Worm (Caenorhabditis elegans): ENCODE results near the gene mec-10.

The mec-10 gene

DNA sequence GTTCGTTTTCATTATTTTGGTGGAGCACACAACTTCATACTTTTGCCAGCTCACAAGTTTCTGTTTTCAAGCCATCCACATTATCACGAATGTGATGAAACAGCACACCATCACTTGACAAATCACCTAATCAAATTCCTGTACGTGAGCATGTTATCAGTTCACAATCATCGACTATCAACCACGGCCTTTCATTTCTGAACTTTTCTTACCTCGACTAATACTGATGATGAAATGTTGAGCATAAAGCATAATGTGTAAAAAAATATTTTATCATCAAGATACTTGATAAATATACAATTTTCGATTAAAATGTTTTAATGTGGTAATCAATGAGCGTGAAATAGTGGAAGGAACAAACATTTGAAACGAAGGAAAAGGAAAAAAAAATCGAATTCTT, 3.4 kb upstream of the mec-10 start:
- TF ChIP-seq gmeb-1 (tag; optimal IDR thresholded peaks at IDR 0.05) (peak; percentile 42), unc-39 (tag; optimal IDR thresholded peaks at IDR 0.05) (no peak), mdl-1 (tag; optimal IDR thresholded peaks at IDR 0.05) (peak in 1 of 2 experiments; percentile 17), zag-1 (tag; optimal IDR thresholded peaks at IDR 0.05) (no peak), nhr-129 (tag; optimal IDR thresholded peaks at IDR 0.05) (peak; percentile 69), fos-1 (tag; optimal IDR thresholded peaks at IDR 0.05) (peak; percentile 91), skn-1 (tag; optimal IDR thresholded peaks at IDR 0.05) (peak; percentile 31), egl-27 (tag; optimal IDR thresholded peaks at IDR 0.05) (peak; percentile 56), crh-2 (tag; optimal IDR thresholded peaks at IDR 0.05) (peak; percentile 83), dmd-4 (tag; optimal IDR thresholded peaks at IDR 0.05) (no peak), F13H6.1 (tag; optimal IDR thresholded peaks at IDR 0.05) (peak; percentile 39), snpc-4 (tag; optimal IDR thresholded peaks at IDR 0.05) (no peak), nhr-11 (tag; optimal IDR thresholded peaks at IDR 0.05) (no peak), sma-3 (GFP tag; optimal IDR thresholded peaks at IDR 0.05) (peak; percentile 53), nhr-6 (tag; optimal IDR thresholded peaks at IDR 0.05) (no peak), ztf-1 (GFP tag; conservative IDR thresholded peaks at IDR 0.05) (no peak), nhr-12 (tag; optimal IDR thresholded peaks at IDR 0.05) (no peak), ama-1 (optimal IDR thresholded peaks at IDR 0.05) (no peak), ztf-4 (tag; optimal IDR thresholded peaks at IDR 0.05) (no peak), aly-2 (tag; optimal IDR thresholded peaks at IDR 0.05) (no peak), lin-39 (tag; optimal IDR thresholded peaks at IDR 0.05) (no peak), mbf-1 (tag; optimal IDR thresholded peaks at IDR 0.05) (no peak), blmp-1 (tag; optimal IDR thresholded peaks at IDR 0.05; ENCODE audit: insufficient read depth) (no peak), nhr-10 (tag; optimal IDR thresholded peaks at IDR 0.05) (no peak), lsy-2 (tag; optimal IDR thresholded peaks at IDR 0.05) (peak in 1 of 2 experiments; percentile 11), sma-9 (GFP tag; optimal IDR thresholded peaks at IDR 0.05) (peak; percentile 94), sma-9 (tag; optimal IDR thresholded peaks at IDR 0.05) (no peak), nhr-237 (tag; optimal IDR thresholded peaks at IDR 0.05) (no peak), elt-3 (tag; optimal IDR thresholded peaks at IDR 0.05) (no peak), nhr-21 (tag; optimal IDR thresholded peaks at IDR 0.05) (peak; percentile 40), unc-55 (GFP tag; optimal IDR thresholded peaks at IDR 0.05) (no peak), nhr-23 (tag; optimal IDR thresholded peaks at IDR 0.05) (no peak), sem-4 (tag; optimal IDR thresholded peaks at IDR 0.05) (no peak), ceh-16 (tag; optimal IDR thresholded peaks at IDR 0.05) (no peak)

DNA sequence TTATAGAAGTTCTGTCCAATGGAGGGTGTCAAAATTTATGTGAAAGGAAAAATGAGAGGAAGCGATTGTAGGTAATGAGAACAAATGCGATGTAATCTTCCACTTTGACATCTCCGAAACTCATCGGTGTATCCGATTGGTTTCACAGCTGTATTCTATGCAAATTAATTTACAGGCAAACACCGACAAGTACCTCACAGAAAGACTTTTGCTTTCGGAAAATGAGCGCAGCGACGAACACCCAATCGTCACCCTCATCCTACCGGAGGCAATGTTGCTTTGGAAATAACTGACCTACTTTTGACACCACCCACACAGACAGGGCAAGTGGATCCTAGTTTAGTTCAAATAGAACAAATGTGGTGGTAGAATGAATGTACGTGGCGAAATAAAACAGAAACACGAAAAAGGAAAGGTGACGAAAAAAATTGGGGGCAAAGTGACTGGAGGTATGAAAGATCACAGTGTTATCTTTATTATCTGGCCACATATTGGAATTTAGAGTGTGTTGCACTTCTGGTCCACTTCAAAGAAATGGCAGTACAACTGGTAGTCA, 6.1 kb downstream of the mec-10 start:
- no peak for TF ChIP-seq lin-13 (GFP tag; optimal IDR thresholded peaks at IDR 0.05)
- peak; percentile 15 for TF ChIP-seq elt-1 (tag; optimal IDR thresholded peaks at IDR 0.05)
- no peak for TF ChIP-seq egl-27 (tag; optimal IDR thresholded peaks at IDR 0.05)
- TF ChIP-seq mab-5 (tag; optimal IDR thresholded peaks at IDR 0.05) = no peak

DNA sequence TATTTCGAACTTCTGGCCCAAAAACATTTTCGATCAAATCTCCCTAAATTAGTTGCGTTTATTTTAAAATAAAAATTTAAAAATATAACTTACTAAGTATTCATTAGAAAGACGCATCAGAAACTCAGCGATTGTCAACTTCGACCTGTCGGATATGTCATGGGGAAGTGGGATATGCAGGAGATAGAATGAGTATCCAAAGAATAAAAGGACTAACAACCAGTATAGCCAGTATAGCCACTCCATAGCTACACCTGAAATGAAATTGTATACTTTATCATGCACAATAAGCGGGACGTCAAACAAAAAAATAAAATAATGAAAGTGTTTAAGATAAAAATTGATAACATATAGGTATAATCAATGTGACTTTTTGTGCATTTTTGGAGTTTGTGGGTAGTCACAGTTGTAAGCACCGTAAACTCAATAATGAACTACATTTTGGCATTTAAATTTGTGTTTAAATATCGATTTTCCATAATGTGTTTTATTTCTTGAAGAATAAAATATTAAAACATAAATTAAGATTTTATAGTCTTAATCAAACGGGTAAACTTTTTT, 6.9 kb downstream of the mec-10 start, which contains the start of gene F16F9.4:
Gene F16F9.4 (minus strand): TSS at position 276 of the 561 bp plus-strand sequence.
- TF ChIP-seq F13H6.1 (tag; optimal IDR thresholded peaks at IDR 0.05) = no peak
- no peak for TF ChIP-seq lsy-2 (tag; optimal IDR thresholded peaks at IDR 0.05)
- no peak for TF ChIP-seq elt-3 (tag; optimal IDR thresholded peaks at IDR 0.05)
- TF ChIP-seq fos-1 (tag; optimal IDR thresholded peaks at IDR 0.05) = peak; percentile 29

DNA sequence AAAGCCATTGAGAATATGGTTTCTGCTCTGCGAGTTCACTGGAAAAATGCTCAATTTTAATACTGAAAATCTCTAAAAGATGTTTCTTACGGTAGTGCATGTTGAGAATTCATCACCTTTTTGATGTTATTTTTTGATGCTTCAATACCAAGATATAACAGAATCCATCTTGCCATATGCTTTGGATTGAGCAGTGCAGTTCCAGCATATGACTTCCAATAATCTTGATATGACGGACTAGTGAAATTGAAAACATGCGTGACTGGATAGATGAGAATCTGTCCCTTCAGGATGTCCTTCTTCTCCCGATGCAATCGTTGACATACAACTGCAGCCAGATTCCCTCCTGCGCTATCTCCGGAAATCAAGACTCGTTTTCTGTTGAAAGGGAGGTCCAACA, 9.2 kb downstream of the mec-10 start:
- TF ChIP-seq nhr-23 (tag; optimal IDR thresholded peaks at IDR 0.05) = no peak
- TF ChIP-seq lin-11 (tag; optimal IDR thresholded peaks at IDR 0.05) = no peak
- no peak for TF ChIP-seq nhr-12 (tag; optimal IDR thresholded peaks at IDR 0.05)
- TF ChIP-seq R02D3.7 (tag; optimal IDR thresholded peaks at IDR 0.05) = no peak
- no peak for TF ChIP-seq ztf-4 (tag; optimal IDR thresholded peaks at IDR 0.05)
- TF ChIP-seq ztf-1 (GFP tag; conservative IDR thresholded peaks at IDR 0.05) = no peak
- no peak for TF ChIP-seq mbf-1 (tag; optimal IDR thresholded peaks at IDR 0.05)
- TF ChIP-seq nhr-6 (tag; optimal IDR thresholded peaks at IDR 0.05) = no peak
- TF ChIP-seq fos-1 (tag; optimal IDR thresholded peaks at IDR 0.05) = no peak
- no peak for TF ChIP-seq alr-1 (tag; optimal IDR thresholded peaks at IDR 0.05)
- TF ChIP-seq ceh-16 (tag; optimal IDR thresholded peaks at IDR 0.05) = no peak
- no peak for TF ChIP-seq lin-39 (tag; optimal IDR thresholded peaks at IDR 0.05)
- no peak for TF ChIP-seq nhr-21 (tag; optimal IDR thresholded peaks at IDR 0.05)
- TF ChIP-seq crh-2 (tag; optimal IDR thresholded peaks at IDR 0.05) = no peak
- TF ChIP-seq unc-39 (tag; optimal IDR thresholded peaks at IDR 0.05) = no peak
- no peak for TF ChIP-seq ZK546.5 (tag; optimal IDR thresholded peaks at IDR 0.05)
